Fruit fly (Drosophila melanogaster) whole organism, embryonic: ENCODE results near the gene CRAT.

Experiments
- Abd-B ChIP-seq: fragments of 200-800 bp; sonication (Bioruptor generic); optimal IDR thresholded peaks from 2 replicates; lab custom pipeline; 2018; ENCODE audit warnings: missing biosample characterization, mild to moderate bottlenecking, missing genetic modification characterization, moderate library complexity
- Adf1 ChIP-seq: fragments of 200-800 bp; sonication (Bioruptor generic); IDR thresholded peaks from 2 replicates; pipeline ENCODE4 v1.3.6; 2022; ENCODE audit warnings: missing biosample characterization, missing genetic modification characterization
- C15 ChIP-seq: fragments of 200-800 bp; sonication (Bioruptor generic); IDR thresholded peaks from 3 replicates; pipeline ENCODE4 v1.3.6; 2022; ENCODE audit warnings: missing biosample characterization, missing genetic modification characterization
- CG10543 ChIP-seq: fragments of 200-800 bp; sonication (Bioruptor generic); optimal IDR thresholded peaks from 3 replicates; lab custom pipeline; 2017; ENCODE audit warnings: missing biosample characterization, mild to moderate bottlenecking, missing genetic modification characterization, moderate library complexity
- CG10959 ChIP-seq: fragments of 200-800 bp; sonication (Bioruptor generic); IDR thresholded peaks from 2 replicates; pipeline ENCODE4 v1.3.6; 2022; ENCODE audit warnings: missing biosample characterization, missing genetic modification characterization
- CG12769 ChIP-seq: fragments of 200-800 bp; sonication (Bioruptor generic); optimal IDR thresholded peaks from 2 replicates; lab custom pipeline; 2019; ENCODE audit warnings: missing biosample characterization, mild to moderate bottlenecking, missing genetic modification characterization, moderate library complexity
- CG13287 ChIP-seq: fragments of 200-800 bp; sonication (Bioruptor generic); IDR thresholded peaks from 2 replicates; pipeline ENCODE4 v1.3.6; 2022; ENCODE audit warnings: missing biosample characterization, missing genetic modification characterization; ENCODE audit not compliant: partially characterized antibody
- CG13775 ChIP-seq: fragments of 200-800 bp; sonication (Bioruptor generic); optimal IDR thresholded peaks from 3 replicates; lab custom pipeline; 2017; ENCODE audit warnings: missing biosample characterization, mild to moderate bottlenecking, missing genetic modification characterization
- CG14050 ChIP-seq: fragments of 200-800 bp; sonication (Bioruptor generic); IDR thresholded peaks from 3 replicates; pipeline ENCODE4 v1.3.6; 2022; ENCODE audit warnings: missing biosample characterization, missing genetic modification characterization
- CG15073 ChIP-seq: fragments of 200-800 bp; sonication (Bioruptor generic); optimal IDR thresholded peaks from 2 replicates; lab custom pipeline; 2016; ENCODE audit warnings: missing biosample characterization, missing genetic modification characterization
- CG1832 ChIP-seq: fragments of 200-800 bp; sonication (Bioruptor generic); optimal IDR thresholded peaks from 2 replicates; lab custom pipeline; 2017; ENCODE audit warnings: missing biosample characterization, mild to moderate bottlenecking, missing genetic modification characterization, inconsistent platforms
- CG18599 ChIP-seq: fragments of 200-800 bp; sonication (Bioruptor generic); optimal IDR thresholded peaks from 3 replicates; lab custom pipeline; 2017; ENCODE audit warnings: missing biosample characterization, missing genetic modification characterization, mild to moderate bottlenecking, moderate library complexity, missing genetic modification reagents
- CG3065 ChIP-seq: fragments of 200-800 bp; sonication (Bioruptor generic); optimal IDR thresholded peaks from 2 replicates; lab custom pipeline; 2016; ENCODE audit warnings: missing biosample characterization, missing genetic modification characterization
- CG32532 ChIP-seq: fragments of 200-800 bp; sonication (Bioruptor generic); IDR thresholded peaks from 2 replicates; pipeline ENCODE4 v1.3.6; 2022; ENCODE audit warnings: missing biosample characterization, missing genetic modification characterization
- CG32767 ChIP-seq: fragments of 200-800 bp; sonication (Bioruptor generic); IDR thresholded peaks from 2 replicates; pipeline ENCODE4 v1.3.6; 2022; ENCODE audit warnings: missing biosample characterization, missing genetic modification characterization
- CG32772 ChIP-seq: fragments of 200-800 bp; sonication (Bioruptor generic); IDR thresholded peaks from 2 replicates; pipeline ENCODE4 v1.3.6; 2022; ENCODE audit warnings: missing biosample characterization, missing genetic modification characterization
- CG8478 ChIP-seq: fragments of >200 bp; optimal IDR thresholded peaks from 2 replicates; lab custom pipeline; 2018
- CG9932 ChIP-seq: fragments of 200-800 bp; sonication (Bioruptor generic); IDR thresholded peaks from 2 replicates; pipeline ENCODE4 v1.3.6; 2022; ENCODE audit warnings: missing biosample characterization, missing genetic modification characterization
- Drgx ChIP-seq: fragments of 200-800 bp; sonication (Bioruptor generic); IDR thresholded peaks from 2 replicates; pipeline ENCODE4 v1.3.6; 2022; ENCODE audit warnings: missing biosample characterization, missing genetic modification characterization
- Hey ChIP-seq: fragments of 200-800 bp; sonication (Bioruptor generic); optimal IDR thresholded peaks from 3 replicates; lab custom pipeline; 2018; ENCODE audit warnings: missing biosample characterization, mild to moderate bottlenecking, missing genetic modification characterization
- HmgZ ChIP-seq: fragments of 200-800 bp; sonication (Bioruptor generic); optimal IDR thresholded peaks from 2 replicates; lab custom pipeline; 2018; ENCODE audit warnings: missing biosample characterization, mild to moderate bottlenecking, missing genetic modification characterization
- Med ChIP-seq: fragments of 200-800 bp; sonication (Bioruptor generic); peaks from one replicate; lab custom pipeline; 2016; ENCODE audit warnings: missing biosample characterization, missing genetic modification characterization, mild to moderate bottlenecking, inconsistent platforms, moderate library complexity
- Nf-YC ChIP-seq: fragments of 200-800 bp; optimal IDR thresholded peaks from 3 replicates; lab custom pipeline; 2019; ENCODE audit warnings: missing biosample characterization, mild to moderate bottlenecking, missing genetic modification characterization, moderate library complexity
- Scr ChIP-seq: fragments of 200-800 bp; sonication (Bioruptor generic); IDR thresholded peaks from 2 replicates; pipeline ENCODE4 v1.3.6; 2022; ENCODE audit warnings: missing biosample characterization, missing genetic modification characterization; ENCODE audit not compliant: partially characterized antibody
- Sox100B ChIP-seq: fragments of 200-800 bp; sonication (Bioruptor generic); optimal IDR thresholded peaks from 3 replicates; lab custom pipeline; 2018; ENCODE audit warnings: missing biosample characterization, mild to moderate bottlenecking, missing genetic modification characterization
- Stat92E ChIP-seq, 3 experiments: fragments of >200 bp in 2 of 3; fragments of 200-800 bp in 1 of 3; sonication (Bioruptor generic) in 1 of 3; optimal IDR thresholded peaks; 2 replicates each; lab custom pipeline; 2017 to 2019; ENCODE audit warnings: missing biosample characterization in 3 of 3, missing genetic modification characterization in 3 of 3, mild to moderate bottlenecking in 1 of 3, moderate library complexity in 1 of 3
- Trl ChIP-seq, 3 experiments: fragments of >200 bp in 2 of 3; fragments of 200-800 bp in 1 of 3; sonication (Bioruptor generic) in 1 of 3; optimal IDR thresholded peaks; 2 replicates in 1 of 3; 3 replicates in 2 of 3; lab custom pipeline; 2016 to 2017; ENCODE audit warnings: missing biosample characterization in 1 of 3, missing genetic modification characterization in 1 of 3
- abd-A ChIP-seq: fragments of 200-800 bp; sonication (Bioruptor generic); optimal IDR thresholded peaks from 3 replicates; lab custom pipeline; 2019; ENCODE audit warnings: missing biosample characterization, mild to moderate bottlenecking, missing genetic modification characterization, moderate library complexity
- cg ChIP-seq: fragments of 200-800 bp; sonication (Bioruptor generic); optimal IDR thresholded peaks from 3 replicates; lab custom pipeline; 2019; ENCODE audit warnings: missing biosample characterization, mild to moderate bottlenecking, missing genetic modification characterization, moderate library complexity
- chinmo ChIP-seq: fragments of 200-800 bp; sonication (Bioruptor generic); IDR thresholded peaks from 4 replicates; pipeline ENCODE4 v1.3.6; 2022; ENCODE audit warnings: missing biosample characterization, missing genetic modification characterization; ENCODE audit not compliant: partially characterized antibody
- corto ChIP-seq: fragments of 200-800 bp; sonication (Bioruptor generic); optimal IDR thresholded peaks from 2 replicates; lab custom pipeline; 2016; ENCODE audit warnings: missing biosample characterization, mild to moderate bottlenecking, missing genetic modification characterization, moderate library complexity
- crol ChIP-seq: fragments of 200-800 bp; sonication (Bioruptor generic); IDR thresholded peaks from 2 replicates; pipeline ENCODE4 v1.3.6; 2022; ENCODE audit warnings: missing biosample characterization, missing genetic modification characterization
- dysf ChIP-seq: fragments of 200-800 bp; sonication (Bioruptor generic); IDR thresholded peaks from 3 replicates; pipeline ENCODE4 v1.3.6; 2022; ENCODE audit warnings: missing biosample characterization, missing genetic modification characterization
- ems ChIP-seq: fragments of 200-800 bp; sonication (Bioruptor generic); optimal IDR thresholded peaks from 3 replicates; lab custom pipeline; 2016; ENCODE audit warnings: missing biosample characterization, missing genetic modification characterization
- esg ChIP-seq: fragments of 200-800 bp; sonication (Bioruptor generic); conservative IDR thresholded peaks from 2 replicates; pipeline ENCODE4 v1.3.6; 2022; ENCODE audit warnings: missing biosample characterization, missing genetic modification characterization
- ftz-f1 ChIP-seq: fragments of 200-800 bp; sonication (Bioruptor generic); optimal IDR thresholded peaks from 2 replicates; lab custom pipeline; 2016; ENCODE audit warnings: missing biosample characterization, missing genetic modification characterization
- mirr ChIP-seq: fragments of 200-800 bp; sonication (Bioruptor generic); optimal IDR thresholded peaks from 3 replicates; lab custom pipeline; 2018; ENCODE audit warnings: missing biosample characterization, mild to moderate bottlenecking, missing genetic modification characterization
- nerfin-1 ChIP-seq: fragments of 200-800 bp; sonication (Bioruptor generic); optimal IDR thresholded peaks from 3 replicates; lab custom pipeline; 2019; ENCODE audit warnings: missing biosample characterization, mild to moderate bottlenecking, missing genetic modification characterization, moderate library complexity
- onecut ChIP-seq: fragments of 200-800 bp; sonication (Bioruptor generic); IDR thresholded peaks from 2 replicates; pipeline ENCODE4 v1.3.6; 2022; ENCODE audit warnings: missing biosample characterization, missing genetic modification characterization
- pho ChIP-seq: fragments of 200-800 bp; sonication (Bioruptor generic); optimal IDR thresholded peaks from 2 replicates; lab custom pipeline; 2016; ENCODE audit warnings: missing biosample characterization, missing genetic modification characterization
- pros ChIP-seq: fragments of 200-800 bp; sonication (Bioruptor generic); optimal IDR thresholded peaks from 3 replicates; lab custom pipeline; 2019; ENCODE audit warnings: missing biosample characterization, mild to moderate bottlenecking, missing genetic modification characterization, moderate library complexity
- rib ChIP-seq: fragments of 200-800 bp; sonication (Bioruptor generic); IDR thresholded peaks from 2 replicates; pipeline ENCODE4 v1.3.6; 2022; ENCODE audit warnings: missing biosample characterization, missing genetic modification characterization
- row ChIP-seq: fragments of 200-800 bp; sonication (Bioruptor generic); IDR thresholded peaks from 3 replicates; pipeline ENCODE4 v1.3.6; 2022; ENCODE audit warnings: missing biosample characterization, missing genetic modification characterization
- sd ChIP-seq: fragments of 200-800 bp; sonication (Bioruptor generic); optimal IDR thresholded peaks from 3 replicates; lab custom pipeline; 2018; ENCODE audit warnings: missing biosample characterization, mild to moderate bottlenecking, missing genetic modification characterization, moderate library complexity
- sens ChIP-seq: fragments of 200-800 bp; sonication (Bioruptor generic); peaks from one replicate; lab custom pipeline; 2016; ENCODE audit warnings: missing biosample characterization, missing genetic modification characterization
- so ChIP-seq: fragments of 200-800 bp; sonication (Bioruptor generic); IDR thresholded peaks from 3 replicates; pipeline ENCODE4 v1.3.6; 2022; ENCODE audit warnings: missing biosample characterization, missing genetic modification characterization
- sug ChIP-seq: fragments of 200-800 bp; optimal IDR thresholded peaks from 2 replicates; lab custom pipeline; 2019; ENCODE audit warnings: missing biosample characterization, mild to moderate bottlenecking, missing genetic modification characterization, moderate library complexity
- vvl ChIP-seq: fragments of 200-800 bp; sonication (Bioruptor generic); IDR thresholded peaks from 2 replicates; pipeline ENCODE4 v1.3.6; 2022; ENCODE audit warnings: missing biosample characterization, missing genetic modification characterization
- zen ChIP-seq: fragments of 200-800 bp; sonication (Bioruptor generic); optimal IDR thresholded peaks from 3 replicates; lab custom pipeline; 2018; ENCODE audit warnings: missing biosample characterization, mild to moderate bottlenecking, missing genetic modification characterization, moderate library complexity

CRAT gene

DNA sequence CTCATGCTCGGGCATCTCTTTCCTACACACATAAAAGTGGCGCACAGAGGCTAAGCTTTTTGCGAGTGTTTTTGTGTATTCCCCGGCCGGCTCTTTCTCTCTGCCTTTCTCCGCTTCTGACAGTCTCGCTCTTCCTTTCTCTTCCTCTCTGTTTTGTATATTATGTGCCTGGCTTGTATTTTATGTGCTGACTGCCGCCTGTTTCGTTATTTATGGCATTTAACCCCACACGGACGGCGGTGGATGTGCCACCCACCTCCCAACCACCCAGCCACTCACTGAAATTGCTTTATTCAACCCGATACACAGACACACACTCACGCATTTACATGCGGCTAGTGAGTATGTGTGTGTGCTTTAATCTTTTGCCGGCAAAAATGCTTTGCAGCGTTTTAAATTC lies 44.1 kb upstream of the CRAT start:
- TF ChIP-seq row (GFP tag; lab: Robert Waterston, UW) (peak; percentile 21; the same call in 1 of the 3 replicates), sug (tag; lab: Kevin White, UChicago) (peak; percentile 21), CG12769 (tag; lab: Kevin White, UChicago) (peak; percentile 60), onecut (GFP tag; lab: Robert Waterston, UW) (peak; percentile 56; the same call in 1 of the 2 replicates), Trl (optimal IDR thresholded peaks at IDR 0.05; lab: Kevin White, UChicago) (peak; percentile 48 to 67), Trl (GFP tag; optimal IDR thresholded peaks at IDR 0.05; lab: Kevin White, UChicago) (no peak), CG8478 (lab: Kevin White, UChicago) (no peak), vvl (GFP tag; lab: Robert Waterston, UW) (0 out of 2 replicates have a peak, but pooled peaks have one; percentile 18), CG15073 (no peak), CG32532 (GFP tag; lab: Robert Waterston, UW) (0 out of 2 replicates have a peak, but pooled peaks have one; percentile 12), CG10543 (GFP tag; lab: Kevin White, UChicago) (peak; percentile 14), HmgZ (tag; lab: Kevin White, UChicago) (no peak), ems (GFP tag; lab: Kevin White, UChicago) (no peak), corto (GFP tag; lab: Kevin White, UChicago) (no peak), CG32772 (GFP tag; lab: Robert Waterston, UW) (no peak), nerfin-1 (tag; lab: Kevin White, UChicago) (peak; percentile 79), chinmo (0 out of 4 replicates have a peak, but pooled peaks have one; percentile 68), pros (GFP tag; lab: Kevin White, UChicago) (peak; percentile 38), CG32767 (GFP tag; lab: Robert Waterston, UW) (peak; percentile 81), cg (GFP tag; lab: Kevin White, UChicago) (peak; percentile 71), Med (peak; percentile 82), CG14050 (GFP tag; lab: Robert Waterston, UW) (no peak), crol (GFP tag; lab: Robert Waterston, UW) (peak; percentile 40), abd-A (peak; percentile 95), so (GFP tag; lab: Robert Waterston, UW) (0 out of 3 replicates have a peak, but pooled peaks have one; percentile 41), Nf-YC (tag; lab: Kevin White, UChicago) (peak; percentile 10), pho (GFP tag; lab: Kevin White, UChicago) (no peak), C15 (GFP tag; lab: Robert Waterston, UW) (no peak), CG13775 (GFP tag; lab: Kevin White, UChicago) (no peak), CG1832 (GFP tag; lab: Kevin White, UChicago) (peak; percentile 8), rib (GFP tag; lab: Robert Waterston, UW) (0 out of 2 replicates have a peak, but pooled peaks have one; percentile 40), sd (tag; lab: Kevin White, UChicago) (peak; percentile 62), mirr (GFP tag; lab: Kevin White, UChicago) (peak; percentile 23), Hey (tag; lab: Kevin White, UChicago) (peak; percentile 72), Drgx (GFP tag; lab: Robert Waterston, UW) (0 out of 2 replicates have a peak, but pooled peaks have one; percentile 17), esg (GFP tag; lab: Robert Waterston, UW) (no peak), Adf1 (peak; percentile 47; the same call in 1 of the 2 replicates)

DNA sequence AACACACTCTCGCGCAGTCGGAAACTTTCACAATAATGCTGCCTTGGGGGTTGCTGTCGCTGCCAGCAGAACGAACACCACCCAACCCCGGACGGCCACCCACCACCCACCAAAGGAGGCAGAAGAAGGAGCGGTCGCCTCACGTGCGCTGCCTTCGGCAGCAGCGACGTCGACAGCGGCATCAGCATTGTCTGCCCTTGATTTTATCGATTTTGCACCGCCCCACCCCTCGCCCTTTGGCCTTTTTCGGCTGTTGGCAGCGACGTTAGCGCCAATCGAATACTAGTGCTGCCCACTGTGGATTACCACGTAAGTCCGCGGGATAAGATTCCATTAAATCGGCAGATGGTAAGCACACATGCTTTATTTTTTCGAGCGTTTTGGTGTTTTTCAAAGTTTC lies 43.3 kb upstream of the CRAT start:
- TF ChIP-seq CG9932 (0 out of 2 replicates have a peak, but pooled peaks have one; percentile 32), cg (GFP tag; lab: Kevin White, UChicago) (peak; percentile 6), Stat92E (GFP tag; optimal IDR thresholded peaks at IDR 0.05; lab: Kevin White, UChicago) (no peak), Sox100B (no peak), CG13287 (GFP tag; lab: Robert Waterston, UW) (no peak), sens (GFP tag; lab: Kevin White, UChicago) (peak; percentile 22), CG18599 (GFP tag; lab: Kevin White, UChicago) (peak; percentile 24), ftz-f1 (GFP tag; lab: Kevin White, UChicago) (peak; percentile 74), CG3065 (GFP tag; lab: Kevin White, UChicago) (no peak), Abd-B (no peak), Scr (no peak), dysf (GFP tag; lab: Robert Waterston, UW) (0 out of 3 replicates have a peak, but pooled peaks have one; percentile 10), zen (tag; lab: Kevin White, UChicago) (no peak), row (GFP tag; lab: Robert Waterston, UW) (0 out of 3 replicates have a peak, but pooled peaks have one; percentile 8), onecut (GFP tag; lab: Robert Waterston, UW) (peak; percentile 100), pros (GFP tag; lab: Kevin White, UChicago) (peak; percentile 13), abd-A (peak; percentile 66), CG10959 (GFP tag; lab: Robert Waterston, UW) (no peak)
